Fruit fly (Drosophila melanogaster) whole organism, embryonic: ENCODE results near the gene CG13114.

Experiments used
- Ada2b ChIP-seq: fragments of 200-800 bp; sonication (Bioruptor generic); IDR thresholded peaks from 2 replicates; pipeline ENCODE4 v1.3.6; 2022; ENCODE audit warnings: missing biosample characterization, missing genetic modification characterization
- CG1024 ChIP-seq: fragments of 200-800 bp; sonication (Bioruptor generic); IDR thresholded peaks from 2 replicates; pipeline ENCODE4 v1.3.6; 2022; ENCODE audit warnings: missing biosample characterization, missing genetic modification characterization
- CG11504 ChIP-seq: fragments of 200-800 bp; sonication (Bioruptor generic); optimal IDR thresholded peaks from 3 replicates; lab custom pipeline; 2019; ENCODE audit warnings: missing biosample characterization, mild to moderate bottlenecking, missing genetic modification characterization, moderate library complexity
- CG12104 ChIP-seq: fragments of 200-800 bp; sonication (Bioruptor generic); optimal IDR thresholded peaks from 3 replicates; lab custom pipeline; 2016; ENCODE audit warnings: missing biosample characterization, missing genetic modification characterization
- CG13296 ChIP-seq: fragments of 200-800 bp; sonication (Bioruptor generic); optimal IDR thresholded peaks from 3 replicates; lab custom pipeline; 2018; ENCODE audit warnings: missing biosample characterization, mild to moderate bottlenecking, missing genetic modification characterization
- CG13894 ChIP-seq: fragments of 200-800 bp; sonication (Bioruptor generic); optimal IDR thresholded peaks from 3 replicates; lab custom pipeline; 2018; ENCODE audit warnings: missing biosample characterization, mild to moderate bottlenecking, missing genetic modification characterization, moderate library complexity
- CG17612 ChIP-seq: fragments of 200-800 bp; sonication (Bioruptor generic); IDR thresholded peaks from 2 replicates; pipeline ENCODE4 v1.3.6; 2022; ENCODE audit warnings: missing biosample characterization, missing genetic modification characterization
- CG18599 ChIP-seq: fragments of 200-800 bp; sonication (Bioruptor generic); optimal IDR thresholded peaks from 3 replicates; lab custom pipeline; 2017; ENCODE audit warnings: missing biosample characterization, missing genetic modification characterization, mild to moderate bottlenecking, moderate library complexity, missing genetic modification reagents
- CG2120 ChIP-seq: fragments of 200-800 bp; sonication (Bioruptor generic); optimal IDR thresholded peaks from 3 replicates; lab custom pipeline; 2016; ENCODE audit warnings: missing biosample characterization, missing genetic modification characterization
- CG2129 ChIP-seq: fragments of 200-800 bp; sonication (Bioruptor generic); IDR thresholded peaks from 2 replicates; pipeline ENCODE4 v1.3.6; 2022; ENCODE audit warnings: missing biosample characterization, missing genetic modification characterization; ENCODE audit not compliant: partially characterized antibody
- CG2678 ChIP-seq: fragments of 200-800 bp; sonication (Bioruptor generic); optimal IDR thresholded peaks from 3 replicates; lab custom pipeline; 2019; ENCODE audit warnings: missing biosample characterization, mild to moderate bottlenecking, missing genetic modification characterization, moderate library complexity
- CG6254 ChIP-seq: fragments of 200-800 bp; sonication (Bioruptor generic); optimal IDR thresholded peaks from 3 replicates; lab custom pipeline; 2017; ENCODE audit warnings: mild to moderate bottlenecking, missing biosample characterization, missing genetic modification reagents, missing genetic modification characterization
- CG6272 ChIP-seq: fragments of 200-800 bp; sonication (Bioruptor generic); IDR thresholded peaks from 2 replicates; pipeline ENCODE4 v1.3.6; 2022; ENCODE audit warnings: missing biosample characterization, missing genetic modification characterization
- CG7556 ChIP-seq: fragments of 200-800 bp; sonication (Bioruptor generic); optimal IDR thresholded peaks from 2 replicates; lab custom pipeline; 2017; ENCODE audit warnings: missing biosample characterization, mild to moderate bottlenecking, missing genetic modification characterization
- CG7786 ChIP-seq: fragments of 200-800 bp; sonication (Bioruptor generic); optimal IDR thresholded peaks from 2 replicates; lab custom pipeline; 2016; ENCODE audit warnings: missing biosample characterization, missing genetic modification characterization
- CG7839 ChIP-seq: fragments of 200-800 bp; sonication (Bioruptor generic); optimal IDR thresholded peaks from 3 replicates; lab custom pipeline; 2018; ENCODE audit warnings: missing biosample characterization, mild to moderate bottlenecking, missing genetic modification characterization, moderate library complexity
- CG8290 ChIP-seq, 3 experiments: fragments of 200-800 bp; sonication (Bioruptor generic); optimal IDR thresholded peaks; 2 replicates each; lab custom pipeline; 2016 to 2019; ENCODE audit warnings: missing biosample characterization in 3 of 3, missing genetic modification characterization in 3 of 3, mild to moderate bottlenecking in 2 of 3, moderate library complexity in 1 of 3
- CG9215 ChIP-seq: fragments of 200-800 bp; sonication (Bioruptor generic); IDR thresholded peaks from 2 replicates; pipeline ENCODE4 v1.3.6; 2022; ENCODE audit warnings: missing biosample characterization, missing genetic modification characterization
- CG9727 ChIP-seq: fragments of 200-800 bp; sonication (Bioruptor generic); optimal IDR thresholded peaks from 3 replicates; lab custom pipeline; 2017; ENCODE audit warnings: missing biosample characterization, mild to moderate bottlenecking, missing genetic modification characterization
- CG9932 ChIP-seq: fragments of 200-800 bp; sonication (Bioruptor generic); IDR thresholded peaks from 2 replicates; pipeline ENCODE4 v1.3.6; 2022; ENCODE audit warnings: missing biosample characterization, missing genetic modification characterization
- Dfd ChIP-seq, 2 experiments: fragments of >200 bp; optimal IDR thresholded peaks; 2 replicates each; lab custom pipeline; 2017; ENCODE audit warnings: missing biosample characterization in 2 of 2, missing genetic modification characterization in 2 of 2
- Dip3 ChIP-seq: fragments of 200-800 bp; sonication (Bioruptor generic); optimal IDR thresholded peaks from 3 replicates; lab custom pipeline; 2016; ENCODE audit warnings: missing biosample characterization, missing genetic modification characterization
- Eip74EF ChIP-seq, 2 experiments: fragments of 200-800 bp in 1 of 2; fragments of >200 bp in 1 of 2; sonication (Bioruptor generic) in 1 of 2; optimal IDR thresholded peaks; 2 replicates each; lab custom pipeline; 2017 to 2019; ENCODE audit warnings: missing biosample characterization in 2 of 2, missing genetic modification characterization in 2 of 2, mild to moderate bottlenecking in 1 of 2, moderate library complexity in 1 of 2
- Fer1 ChIP-seq: fragments of 200-800 bp; sonication (Bioruptor generic); optimal IDR thresholded peaks from 2 replicates; lab custom pipeline; 2017; ENCODE audit warnings: missing biosample characterization, mild to moderate bottlenecking, missing genetic modification characterization
- Hmr ChIP-seq: fragments of 200-800 bp; sonication (Bioruptor generic); optimal IDR thresholded peaks from 3 replicates; lab custom pipeline; 2017; ENCODE audit warnings: mild to moderate bottlenecking, missing biosample characterization, missing genetic modification reagents, missing genetic modification characterization
- Hr51 ChIP-seq, 2 experiments: fragments of 200-800 bp; sonication (Bioruptor generic); optimal IDR thresholded peaks; 2 replicates in 1 of 2; 3 replicates in 1 of 2; lab custom pipeline; 2016 to 2018; ENCODE audit warnings: missing biosample characterization in 2 of 2, missing genetic modification characterization in 2 of 2, mild to moderate bottlenecking in 1 of 2, moderate library complexity in 1 of 2
- Optix ChIP-seq: fragments of 200-800 bp; sonication (Bioruptor generic); IDR thresholded peaks from 3 replicates; pipeline ENCODE4 v1.3.6; 2022; ENCODE audit warnings: missing biosample characterization, missing genetic modification characterization
- Sin3A ChIP-seq: fragments of >200 bp; optimal IDR thresholded peaks from 2 replicates; lab custom pipeline; 2018
- abd-A ChIP-seq: fragments of 200-800 bp; sonication (Bioruptor generic); optimal IDR thresholded peaks from 3 replicates; lab custom pipeline; 2019; ENCODE audit warnings: missing biosample characterization, mild to moderate bottlenecking, missing genetic modification characterization, moderate library complexity
- ato ChIP-seq: fragments of 200-800 bp; sonication (Bioruptor generic); IDR thresholded peaks from 2 replicates; pipeline ENCODE4 v1.3.6; 2022; ENCODE audit warnings: missing biosample characterization, missing genetic modification characterization; ENCODE audit not compliant: partially characterized antibody
- caup ChIP-seq: fragments of 200-800 bp; sonication (Bioruptor generic); optimal IDR thresholded peaks from 3 replicates; lab custom pipeline; 2017; ENCODE audit warnings: missing biosample characterization, mild to moderate bottlenecking, missing genetic modification characterization, moderate library complexity; ENCODE audit not compliant: severe bottlenecking
- dmrt99B ChIP-seq: fragments of 200-800 bp; sonication (Bioruptor generic); optimal IDR thresholded peaks from 2 replicates; lab custom pipeline; 2018; ENCODE audit warnings: missing biosample characterization, mild to moderate bottlenecking, missing genetic modification characterization, moderate library complexity
- dysf ChIP-seq: fragments of 200-800 bp; sonication (Bioruptor generic); IDR thresholded peaks from 3 replicates; pipeline ENCODE4 v1.3.6; 2022; ENCODE audit warnings: missing biosample characterization, missing genetic modification characterization
- emc ChIP-seq: fragments of 200-800 bp; sonication (Bioruptor generic); optimal IDR thresholded peaks from 2 replicates; lab custom pipeline; 2016; ENCODE audit warnings: missing biosample characterization, missing genetic modification characterization
- gt ChIP-seq: fragments of 200-800 bp; sonication (Bioruptor generic); IDR thresholded peaks from 2 replicates; pipeline ENCODE4 v1.3.6; 2022; ENCODE audit warnings: missing biosample characterization, missing genetic modification characterization
- h ChIP-seq: fragments of >200 bp; optimal IDR thresholded peaks from 2 replicates; lab custom pipeline; 2017
- klu ChIP-seq: fragments of 200-800 bp; sonication (Bioruptor generic); IDR thresholded peaks from 2 replicates; pipeline ENCODE4 v1.3.6; 2022; ENCODE audit warnings: missing biosample characterization, missing genetic modification characterization
- lab ChIP-seq: fragments of 200-800 bp; sonication (Bioruptor generic); optimal IDR thresholded peaks from 3 replicates; lab custom pipeline; 2017; ENCODE audit warnings: missing biosample characterization, missing genetic modification characterization, mild to moderate bottlenecking, moderate library complexity, missing genetic modification reagents
- lov ChIP-seq, 2 experiments: fragments of 200-800 bp in 1 of 2; fragments of >200 bp in 1 of 2; sonication (Bioruptor generic) in 1 of 2; IDR thresholded peaks in 1 of 2; optimal IDR thresholded peaks in 1 of 2; 2 replicates in 1 of 2; 3 replicates in 1 of 2; pipeline versions ENCODE4 v1.3.6 to Lab custom; 2017 to 2022; ENCODE audit warnings: missing biosample characterization in 1 of 2, missing genetic modification characterization in 1 of 2
- org-1 ChIP-seq: fragments of 200-800 bp; sonication (Bioruptor generic); optimal IDR thresholded peaks from 2 replicates; lab custom pipeline; 2017; ENCODE audit warnings: missing biosample characterization, missing genetic modification characterization
- phol ChIP-seq: fragments of 200-800 bp; sonication (Bioruptor generic); optimal IDR thresholded peaks from 3 replicates; lab custom pipeline; 2018; ENCODE audit warnings: missing biosample characterization, mild to moderate bottlenecking, missing genetic modification characterization, moderate library complexity
- row ChIP-seq: fragments of 200-800 bp; sonication (Bioruptor generic); IDR thresholded peaks from 3 replicates; pipeline ENCODE4 v1.3.6; 2022; ENCODE audit warnings: missing biosample characterization, missing genetic modification characterization
- seq ChIP-seq: fragments of 200-800 bp; sonication (Bioruptor generic); IDR thresholded peaks from 2 replicates; pipeline ENCODE4 v1.3.6; 2022; ENCODE audit warnings: missing biosample characterization, missing genetic modification characterization
- tgo ChIP-seq: fragments of 200-800 bp; sonication (Bioruptor generic); IDR thresholded peaks from 3 replicates; pipeline ENCODE4 v1.3.6; 2022; ENCODE audit warnings: missing biosample characterization, missing genetic modification characterization
- twi ChIP-seq: fragments of 200-800 bp; optimal IDR thresholded peaks from 2 replicates; lab custom pipeline; 2019; ENCODE audit warnings: missing biosample characterization, mild to moderate bottlenecking, missing genetic modification characterization, moderate library complexity
- wdn ChIP-seq: fragments of 200-800 bp; sonication (Bioruptor generic); IDR thresholded peaks from 2 replicates; pipeline ENCODE4 v1.3.6; 2022; ENCODE audit warnings: missing biosample characterization, missing genetic modification characterization
- z ChIP-seq: fragments of 200-800 bp; sonication (Bioruptor generic); IDR thresholded peaks from 3 replicates; pipeline ENCODE4 v1.3.6; 2022; ENCODE audit warnings: missing biosample characterization, missing genetic modification characterization
- zen2 ChIP-seq: fragments of 200-800 bp; sonication (Bioruptor generic); IDR thresholded peaks from 3 replicates; pipeline ENCODE4 v1.3.6; 2022; ENCODE audit warnings: missing biosample characterization, missing genetic modification characterization; ENCODE audit not compliant: partially characterized antibody

CG13114 gene

DNA sequence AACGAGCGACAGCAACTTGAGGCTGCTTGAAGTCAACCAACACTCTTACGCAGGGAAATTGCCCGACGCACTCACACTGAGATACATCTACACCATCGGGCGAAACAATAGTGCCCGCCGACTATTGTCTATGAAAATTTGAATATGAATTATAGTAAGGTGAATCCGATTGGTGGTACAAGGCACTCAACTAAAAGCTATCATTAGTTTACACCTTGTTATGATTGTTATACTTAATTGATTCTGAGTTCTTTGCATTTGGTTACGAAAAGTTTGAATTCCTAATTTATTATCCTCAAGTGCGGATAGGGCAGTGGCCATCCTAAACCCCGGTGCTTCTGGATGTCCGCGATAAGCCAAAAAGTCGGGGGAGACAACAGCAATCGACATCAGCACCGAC lies 17.1 kb downstream of the CG13114 start:
- TF ChIP-seq Sin3A (no peak), caup (GFP tag; lab: Kevin White, UChicago) (no peak), abd-A (tag; lab: Kevin White, UChicago) (peak; percentile 29), phol (tag; lab: Kevin White, UChicago) (no peak), seq (GFP tag; lab: Robert Waterston, UW) (no peak), lab (GFP tag; lab: Kevin White, UChicago) (peak; percentile 35), Hr51 (GFP tag; optimal IDR thresholded peaks at IDR 0.05; lab: Kevin White, UChicago) (peak in 1 of 2 experiments; percentile 1), CG18599 (peak; percentile 60), CG13894 (peak; percentile 11), Dip3 (peak; percentile 4), Fer1 (GFP tag; lab: Kevin White, UChicago) (peak; percentile 36), lov (optimal IDR thresholded peaks at IDR 0.05; lab: Kevin White, UChicago) (no peak), lov (GFP tag; IDR thresholded peaks at IDR 0.05; lab: Robert Waterston, UW) (0 out of 3 replicates have a peak, but pooled peaks have one; percentile 20), dmrt99B (tag; lab: Kevin White, UChicago) (peak; percentile 8), dysf (GFP tag; lab: Robert Waterston, UW) (peak; percentile 33; the same call in 1 of the 3 replicates), org-1 (GFP tag; lab: Kevin White, UChicago) (no peak), CG9727 (GFP tag; lab: Kevin White, UChicago) (no peak), z (GFP tag; lab: Robert Waterston, UW) (no peak), wdn (GFP tag; lab: Robert Waterston, UW) (no peak), Dfd (GFP tag; optimal IDR thresholded peaks at IDR 0.05; lab: Kevin White, UChicago) (no peak), tgo (GFP tag; lab: Robert Waterston, UW) (no peak), Optix (GFP tag; lab: Robert Waterston, UW) (no peak), CG13296 (GFP tag; lab: Kevin White, UChicago) (no peak), CG2120 (GFP tag; lab: Kevin White, UChicago) (peak; percentile 7), CG12104 (GFP tag; lab: Kevin White, UChicago) (no peak), gt (GFP tag; lab: Robert Waterston, UW) (no peak), CG9932 (peak; percentile 51), CG8290 (GFP tag; optimal IDR thresholded peaks at IDR 0.05; lab: Kevin White, UChicago) (no peak), CG8290 (tag; optimal IDR thresholded peaks at IDR 0.05; lab: Kevin White, UChicago) (peak in 1 of 2 experiments; percentile 41), Ada2b (no peak), CG6254 (GFP tag; lab: Kevin White, UChicago) (no peak), CG7839 (tag; lab: Kevin White, UChicago) (peak; percentile 10), ato (GFP tag; lab: Robert Waterston, UW) (no peak), CG1024 (GFP tag; lab: Robert Waterston, UW) (no peak), h (lab: Kevin White, UChicago) (no peak), emc (no peak), CG9215 (0 out of 2 replicates have a peak, but pooled peaks have one; percentile 16), CG6272 (GFP tag; lab: Robert Waterston, UW) (no peak), CG7556 (GFP tag; lab: Kevin White, UChicago) (peak; percentile 17), CG2678 (tag; lab: Kevin White, UChicago) (peak; percentile 29), row (GFP tag; lab: Robert Waterston, UW) (peak; percentile 22; the same call in 1 of the 3 replicates), Eip74EF (GFP tag; optimal IDR thresholded peaks at IDR 0.05; lab: Kevin White, UChicago) (no peak), zen2 (GFP tag; lab: Robert Waterston, UW) (no peak), CG2129 (GFP tag; lab: Robert Waterston, UW) (no peak), CG7786 (GFP tag; lab: Kevin White, UChicago) (no peak), CG11504 (tag; lab: Kevin White, UChicago) (peak; percentile 19), Hmr (GFP tag; lab: Kevin White, UChicago) (peak; percentile 26), CG17612 (GFP tag; lab: Robert Waterston, UW) (no peak), klu (GFP tag; lab: Robert Waterston, UW) (no peak), twi (tag; lab: Kevin White, UChicago) (no peak)
